Fruit fly (Drosophila melanogaster) whole organism, prepupa: ENCODE results near the gene CG6839.
A peak's percentile ranks its signal among the peaks of the same experiment; 100 is the strongest.

Source experiments
- Blimp-1 ChIP-seq: fragments of 200-800 bp; sonication (Bioruptor generic); optimal IDR thresholded peaks from 3 replicates; lab custom pipeline; 2017; ENCODE audit warnings: missing biosample characterization, missing genetic modification characterization, mild to moderate bottlenecking, moderate library complexity, missing genetic modification reagents
- CG10631 ChIP-seq: fragments of 200-800 bp; sonication (Bioruptor generic); optimal IDR thresholded peaks from 2 replicates; lab custom pipeline; 2016; ENCODE audit warnings: missing biosample characterization, missing genetic modification characterization
- CG11294 ChIP-seq: fragments of 200-800 bp; sonication (Bioruptor generic); IDR thresholded peaks from 2 replicates; pipeline ENCODE4 v1.3.6; 2022; ENCODE audit warnings: missing biosample characterization, missing genetic modification characterization
- CG11762 ChIP-seq: fragments of 200-800 bp; sonication (Bioruptor generic); optimal IDR thresholded peaks from 3 replicates; lab custom pipeline; 2016; ENCODE audit warnings: missing biosample characterization, missing genetic modification characterization; ENCODE audit not compliant: insufficient read depth
- CG11902 ChIP-seq: fragments of 200-800 bp; sonication (Bioruptor generic); optimal IDR thresholded peaks from 3 replicates; lab custom pipeline; 2016; ENCODE audit warnings: missing biosample characterization, missing genetic modification characterization
- CG15336 ChIP-seq: fragments of 200-800 bp; sonication (Bioruptor generic); IDR thresholded peaks from 2 replicates; pipeline ENCODE4 v1.3.6; 2022; ENCODE audit warnings: missing biosample characterization, missing genetic modification characterization
- CG1621 ChIP-seq: fragments of 200-800 bp; sonication (Bioruptor generic); optimal IDR thresholded peaks from 3 replicates; lab custom pipeline; 2018; ENCODE audit warnings: missing biosample characterization, mild to moderate bottlenecking, missing genetic modification characterization
- CG16779 ChIP-seq: fragments of 200-800 bp; sonication (Bioruptor generic); optimal IDR thresholded peaks from 3 replicates; lab custom pipeline; 2017; ENCODE audit warnings: missing biosample characterization, mild to moderate bottlenecking, missing genetic modification characterization
- CG31627 ChIP-seq: fragments of 200-800 bp; sonication (Bioruptor generic); optimal IDR thresholded peaks from 3 replicates; lab custom pipeline; 2016; ENCODE audit warnings: missing biosample characterization, missing genetic modification characterization
- CG32006 ChIP-seq: fragments of 200-800 bp; sonication (Bioruptor generic); optimal IDR thresholded peaks from 3 replicates; lab custom pipeline; 2017; ENCODE audit warnings: missing biosample characterization, mild to moderate bottlenecking, missing genetic modification characterization
- CG3919 ChIP-seq: fragments of 200-800 bp; sonication (Bioruptor generic); optimal IDR thresholded peaks from 3 replicates; lab custom pipeline; 2016; ENCODE audit warnings: missing biosample characterization, missing genetic modification characterization
- CG4318 ChIP-seq: fragments of 200-800 bp; sonication (Bioruptor generic); optimal IDR thresholded peaks from 3 replicates; lab custom pipeline; 2017; ENCODE audit warnings: missing biosample characterization, mild to moderate bottlenecking, missing genetic modification characterization
- CG6163 ChIP-seq: fragments of 200-800 bp; sonication (Bioruptor generic); IDR thresholded peaks from 3 replicates; pipeline ENCODE4 v1.3.6; 2022; ENCODE audit warnings: missing biosample characterization, missing genetic modification characterization
- CG6276 ChIP-seq: fragments of 200-800 bp; sonication (Bioruptor generic); optimal IDR thresholded peaks from 2 replicates; lab custom pipeline; 2017; ENCODE audit warnings: missing biosample characterization, mild to moderate bottlenecking, missing genetic modification characterization
- CG6808 ChIP-seq: fragments of 200-800 bp; sonication (Bioruptor generic); optimal IDR thresholded peaks from 3 replicates; lab custom pipeline; 2017; ENCODE audit warnings: missing biosample characterization, missing genetic modification characterization, mild to moderate bottlenecking, moderate library complexity, missing genetic modification reagents
- CG6854 ChIP-seq: fragments of 200-800 bp; sonication (Bioruptor generic); optimal IDR thresholded peaks from 2 replicates; lab custom pipeline; 2017; ENCODE audit warnings: missing biosample characterization, mild to moderate bottlenecking, missing genetic modification characterization
- CG7368 ChIP-seq: fragments of 200-800 bp; sonication (Bioruptor generic); optimal IDR thresholded peaks from 3 replicates; lab custom pipeline; 2016; ENCODE audit warnings: missing biosample characterization, missing genetic modification characterization
- CG8632 ChIP-seq: fragments of 200-800 bp; sonication (Bioruptor generic); optimal IDR thresholded peaks from 3 replicates; lab custom pipeline; 2016; ENCODE audit warnings: missing biosample characterization, missing genetic modification characterization
- Eip75B ChIP-seq: fragments of 200-800 bp; sonication (Bioruptor generic); optimal IDR thresholded peaks from 3 replicates; lab custom pipeline; 2016; ENCODE audit warnings: missing biosample characterization, missing genetic modification characterization
- Eip78C ChIP-seq: fragments of 200-800 bp; sonication (Bioruptor generic); peaks from one replicate; lab custom pipeline; 2016; ENCODE audit warnings: missing biosample characterization, missing genetic modification characterization
- Eip93F ChIP-seq: fragments of 200-800 bp; sonication (Bioruptor generic); optimal IDR thresholded peaks from 2 replicates; lab custom pipeline; 2016; ENCODE audit warnings: missing biosample characterization, mild to moderate bottlenecking, missing genetic modification characterization
- Ets21C ChIP-seq: fragments of 200-800 bp; sonication (Bioruptor generic); optimal IDR thresholded peaks from 3 replicates; lab custom pipeline; 2016; ENCODE audit warnings: missing biosample characterization, missing genetic modification characterization
- Ets96B ChIP-seq: fragments of 200-800 bp; optimal IDR thresholded peaks from 2 replicates; lab custom pipeline; 2019; ENCODE audit warnings: missing biosample characterization, mild to moderate bottlenecking, missing genetic modification characterization, moderate library complexity
- Gug ChIP-seq: fragments of 200-800 bp; sonication (Bioruptor generic); IDR thresholded peaks from 2 replicates; pipeline ENCODE4 v1.3.6; 2022; ENCODE audit warnings: missing biosample characterization, missing genetic modification characterization
- Hr38 ChIP-seq: sonication (Bioruptor generic); optimal IDR thresholded peaks from 2 replicates; lab custom pipeline; 2016; ENCODE audit warnings: missing biosample characterization, missing genetic modification characterization
- Hr39 ChIP-seq: fragments of 200-800 bp; sonication (Bioruptor generic); optimal IDR thresholded peaks from 2 replicates; lab custom pipeline; 2016; ENCODE audit warnings: missing biosample characterization, missing genetic modification characterization
- Hr4 ChIP-seq: fragments of 200-800 bp; sonication (Bioruptor generic); optimal IDR thresholded peaks from 3 replicates; lab custom pipeline; 2016; ENCODE audit warnings: missing biosample characterization, missing genetic modification characterization
- Met ChIP-seq: fragments of 200-800 bp; sonication (Bioruptor generic); optimal IDR thresholded peaks from 3 replicates; lab custom pipeline; 2016; ENCODE audit warnings: missing biosample characterization, missing genetic modification characterization
- OdsH ChIP-seq: fragments of 200-800 bp; sonication (Bioruptor generic); optimal IDR thresholded peaks from 3 replicates; lab custom pipeline; 2016; ENCODE audit warnings: missing biosample characterization, missing genetic modification characterization
- Smox ChIP-seq: fragments of 200-800 bp; sonication (Bioruptor generic); optimal IDR thresholded peaks from 3 replicates; lab custom pipeline; 2016; ENCODE audit warnings: missing biosample characterization, missing genetic modification characterization
- Sox102F ChIP-seq: fragments of 200-800 bp; sonication (Bioruptor generic); optimal IDR thresholded peaks from 2 replicates; lab custom pipeline; 2016; ENCODE audit warnings: missing biosample characterization, mild to moderate bottlenecking, missing genetic modification characterization
- Sox15 ChIP-seq: fragments of 200-800 bp; sonication (Bioruptor generic); optimal IDR thresholded peaks from 3 replicates; lab custom pipeline; 2016; ENCODE audit warnings: missing biosample characterization, missing genetic modification characterization
- acj6 ChIP-seq: fragments of 200-800 bp; sonication (Bioruptor generic); optimal IDR thresholded peaks from 3 replicates; lab custom pipeline; 2016; ENCODE audit warnings: missing biosample characterization, missing genetic modification characterization
- cyc ChIP-seq: fragments of 200-800 bp; sonication (Bioruptor generic); optimal IDR thresholded peaks from 3 replicates; lab custom pipeline; 2016; ENCODE audit warnings: missing biosample characterization, missing genetic modification characterization
- dac ChIP-seq: fragments of 200-800 bp; sonication (Bioruptor generic); optimal IDR thresholded peaks from 2 replicates; lab custom pipeline; 2017; ENCODE audit warnings: missing biosample characterization, mild to moderate bottlenecking, missing genetic modification characterization
- dsx ChIP-seq: fragments of 200-800 bp; optimal IDR thresholded peaks from 3 replicates; lab custom pipeline; 2019; ENCODE audit warnings: missing biosample characterization, mild to moderate bottlenecking, missing genetic modification characterization, moderate library complexity; ENCODE audit not compliant: poor library complexity, severe bottlenecking
- eg ChIP-seq: fragments of 200-800 bp; sonication (Bioruptor generic); IDR thresholded peaks from 3 replicates; pipeline ENCODE4 v1.3.6; 2022; ENCODE audit warnings: missing biosample characterization, missing genetic modification characterization
- fd59A ChIP-seq: fragments of 200-800 bp; sonication (Bioruptor generic); optimal IDR thresholded peaks from 2 replicates; lab custom pipeline; 2017; ENCODE audit warnings: missing biosample characterization, mild to moderate bottlenecking, missing genetic modification characterization, missing genetic modification reagents
- fd85E ChIP-seq: fragments of 200-800 bp; sonication (Bioruptor generic); optimal IDR thresholded peaks from 3 replicates; lab custom pipeline; 2016; ENCODE audit warnings: missing biosample characterization, missing genetic modification characterization
- fkh ChIP-seq: fragments of 200-800 bp; sonication (Bioruptor generic); optimal IDR thresholded peaks from 3 replicates; lab custom pipeline; 2017; ENCODE audit warnings: missing biosample characterization, mild to moderate bottlenecking, missing genetic modification characterization, moderate library complexity
- lz ChIP-seq: fragments of 200-800 bp; sonication (Bioruptor generic); optimal IDR thresholded peaks from 3 replicates; lab custom pipeline; 2016; ENCODE audit warnings: missing biosample characterization, missing genetic modification characterization
- pdm3 ChIP-seq: fragments of 200-800 bp; sonication (Bioruptor generic); optimal IDR thresholded peaks from 3 replicates; lab custom pipeline; 2016; ENCODE audit warnings: missing biosample characterization, missing genetic modification characterization
- salr ChIP-seq, 2 experiments: fragments of 200-800 bp; sonication (Bioruptor generic); optimal IDR thresholded peaks; 3 replicates each; lab custom pipeline; 2016 to 2018; ENCODE audit warnings: missing biosample characterization in 2 of 2, missing genetic modification characterization in 2 of 2, mild to moderate bottlenecking in 1 of 2
- spab ChIP-seq: fragments of 200-800 bp; sonication (Bioruptor generic); optimal IDR thresholded peaks from 2 replicates; lab custom pipeline; 2017; ENCODE audit warnings: missing biosample characterization, mild to moderate bottlenecking, missing genetic modification characterization, missing genetic modification reagents
- ss ChIP-seq, 2 experiments: fragments of 200-800 bp; sonication (Bioruptor generic); optimal IDR thresholded peaks; 2 replicates in 1 of 2; 3 replicates in 1 of 2; lab custom pipeline; 2017 to 2018; ENCODE audit warnings: mild to moderate bottlenecking in 2 of 2, missing biosample characterization in 2 of 2, missing genetic modification characterization in 2 of 2, moderate library complexity in 1 of 2
- topi ChIP-seq: fragments of 200-800 bp; sonication (Bioruptor generic); optimal IDR thresholded peaks from 3 replicates; lab custom pipeline; 2016; ENCODE audit warnings: missing biosample characterization, missing genetic modification characterization
- vri ChIP-seq: fragments of 200-800 bp; sonication (Bioruptor generic); optimal IDR thresholded peaks from 3 replicates; lab custom pipeline; 2016; ENCODE audit warnings: missing biosample characterization, mild to moderate bottlenecking, missing genetic modification characterization

The CG6839 gene

dm6 chr3L:18872440-18872839, 44.9 kb upstream of the CG6839 start, which contains the start of the genes Rad9 and Uggt:
TSS of gene Rad9 (minus strand) at chr3L:18872553.
TSS of gene Uggt (plus strand) at chr3L:18872747.
- no peak for TF ChIP-seq salr (GFP tag; optimal IDR thresholded peaks at IDR 0.05; lab: Kevin White, UChicago)
- peak; percentile 82 for TF ChIP-seq fkh
- peak; percentile 20 for TF ChIP-seq CG10631
- TF ChIP-seq Ets21C (GFP tag; lab: Kevin White, UChicago) = no peak

dm6 chr3L:18881613-18882012, 35.8 kb upstream of the CG6839 start:
- no peak for TF ChIP-seq pdm3
- no peak for TF ChIP-seq CG11762 (GFP tag; lab: Kevin White, UChicago)

dm6 chr3L:18889222-18889866, 28.0 kb upstream of the CG6839 start:
- TF ChIP-seq Met (GFP tag; lab: Kevin White, UChicago) (peak; percentile 48), CG11294 (GFP tag; lab: Robert Waterston, UW) (peak; percentile 16; the same call in 1 of the 2 replicates), CG32006 (peak; percentile 7), Hr38 (GFP tag; lab: Kevin White, UChicago) (no peak), CG1621 (tag; lab: Kevin White, UChicago) (no peak), Hr39 (no peak), Eip75B (no peak), cyc (GFP tag; lab: Kevin White, UChicago) (no peak), CG3919 (GFP tag; lab: Kevin White, UChicago) (no peak), CG8632 (peak; percentile 1), acj6 (GFP tag; lab: Kevin White, UChicago) (peak; percentile 10), Smox (GFP tag; lab: Kevin White, UChicago) (peak; percentile 5), Eip78C (peak; percentile 80), CG7368 (GFP tag; lab: Kevin White, UChicago) (no peak), fd59A (no peak), vri (GFP tag; lab: Kevin White, UChicago) (peak; percentile 41), Eip93F (GFP tag; lab: Kevin White, UChicago) (no peak), topi (peak; percentile 14), CG4318 (GFP tag; lab: Kevin White, UChicago) (no peak), CG15336 (GFP tag; lab: Robert Waterston, UW) (peak; percentile 31; the same call in 1 of the 2 replicates), CG16779 (tag; lab: Kevin White, UChicago) (peak; percentile 30), Sox102F (GFP tag; lab: Kevin White, UChicago) (peak; percentile 10), lz (GFP tag; lab: Kevin White, UChicago) (no peak), CG31627 (GFP tag; lab: Kevin White, UChicago) (no peak), salr (GFP tag; optimal IDR thresholded peaks at IDR 0.05; lab: Kevin White, UChicago) (no peak), CG11902 (GFP tag; lab: Kevin White, UChicago) (no peak), Blimp-1 (GFP tag; lab: Kevin White, UChicago) (no peak), CG6163 (GFP tag; lab: Robert Waterston, UW) (peak; percentile 29; the same call in 1 of the 3 replicates), CG10631 (peak; percentile 3), eg (GFP tag; lab: Robert Waterston, UW) (no peak; the same call in 2 of the 3 replicates), fd85E (no peak), CG6808 (GFP tag; lab: Kevin White, UChicago) (peak; percentile 71), ss (GFP tag; optimal IDR thresholded peaks at IDR 0.05; lab: Kevin White, UChicago) (peak in 1 of 2 experiments; percentile 78), Sox15 (GFP tag; lab: Kevin White, UChicago) (no peak), OdsH (GFP tag; lab: Kevin White, UChicago) (peak; percentile 25), Gug (GFP tag; lab: Robert Waterston, UW) (0 out of 2 replicates have a peak, but pooled peaks have one; percentile 27), spab (GFP tag; lab: Kevin White, UChicago) (peak; percentile 36), Hr4 (GFP tag; lab: Kevin White, UChicago) (no peak), CG6276 (GFP tag; lab: Kevin White, UChicago) (peak; percentile 65), Ets96B (tag; lab: Kevin White, UChicago) (peak; percentile 12), dsx (GFP tag; lab: Kevin White, UChicago) (no peak), CG6854 (GFP tag; lab: Kevin White, UChicago) (peak; percentile 16), dac (GFP tag; lab: Kevin White, UChicago) (no peak)
